Fruit fly (Drosophila melanogaster) whole organism, embryonic: Measurements from ENCODE around the gene Mettl2.

Experiments
- CG34224 ChIP-seq: fragments of 200-800 bp; sonication (Bioruptor generic); IDR thresholded peaks from 3 replicates; pipeline ENCODE4 v1.3.6; 2022; ENCODE audit warnings: missing biosample characterization, missing genetic modification characterization; ENCODE audit not compliant: partially characterized antibody
- CrebB ChIP-seq: fragments of 200-800 bp; sonication (Bioruptor generic); optimal IDR thresholded peaks from 3 replicates; lab custom pipeline; 2018; ENCODE audit warnings: missing biosample characterization, mild to moderate bottlenecking, missing genetic modification characterization
- Gsc ChIP-seq: fragments of 200-800 bp; sonication (Bioruptor generic); IDR thresholded peaks from 2 replicates; pipeline ENCODE4 v1.3.6; 2022; ENCODE audit warnings: missing biosample characterization, missing genetic modification characterization
- Hsf ChIP-seq: fragments of 200-800 bp; sonication (Bioruptor generic); optimal IDR thresholded peaks from 3 replicates; lab custom pipeline; 2016; ENCODE audit warnings: missing biosample characterization, missing genetic modification characterization
- Meics ChIP-seq: fragments of 200-800 bp; sonication (Bioruptor generic); optimal IDR thresholded peaks from 2 replicates; lab custom pipeline; 2017; ENCODE audit warnings: missing biosample characterization, mild to moderate bottlenecking, missing genetic modification characterization
- Oli ChIP-seq: fragments of 200-800 bp; sonication (Bioruptor generic); optimal IDR thresholded peaks from 2 replicates; lab custom pipeline; 2018; ENCODE audit warnings: missing biosample characterization, mild to moderate bottlenecking, missing genetic modification characterization, moderate library complexity
- Side ChIP-seq: fragments of 200-800 bp; sonication (Bioruptor generic); optimal IDR thresholded peaks from 2 replicates; lab custom pipeline; 2016; ENCODE audit warnings: missing biosample characterization, missing genetic modification characterization
- Xrp1 ChIP-seq: fragments of 200-800 bp; sonication (Bioruptor generic); IDR thresholded peaks from 2 replicates; pipeline ENCODE4 v1.3.6; 2022; ENCODE audit warnings: missing biosample characterization, missing genetic modification characterization
- ase ChIP-seq: fragments of 200-800 bp; sonication (Bioruptor generic); IDR thresholded peaks from 3 replicates; pipeline ENCODE4 v1.3.6; 2022; ENCODE audit warnings: missing biosample characterization, missing genetic modification characterization
- insv ChIP-seq, 2 experiments: fragments of 200-800 bp; sonication (Bioruptor generic); optimal IDR thresholded peaks; 3 replicates each; lab custom pipeline; 2016 to 2018; ENCODE audit warnings: missing biosample characterization in 2 of 2, missing genetic modification characterization in 2 of 2
- sna ChIP-seq: fragments of 200-800 bp; sonication (Bioruptor generic); IDR thresholded peaks from 2 replicates; pipeline ENCODE4 v1.3.6; 2022; ENCODE audit warnings: missing biosample characterization, missing genetic modification characterization; ENCODE audit not compliant: partially characterized antibody
- ssp ChIP-seq: fragments of 200-800 bp; sonication (Bioruptor generic); IDR thresholded peaks from 2 replicates; pipeline ENCODE4 v1.3.6; 2022; ENCODE audit warnings: missing biosample characterization, missing genetic modification characterization

DNA sequence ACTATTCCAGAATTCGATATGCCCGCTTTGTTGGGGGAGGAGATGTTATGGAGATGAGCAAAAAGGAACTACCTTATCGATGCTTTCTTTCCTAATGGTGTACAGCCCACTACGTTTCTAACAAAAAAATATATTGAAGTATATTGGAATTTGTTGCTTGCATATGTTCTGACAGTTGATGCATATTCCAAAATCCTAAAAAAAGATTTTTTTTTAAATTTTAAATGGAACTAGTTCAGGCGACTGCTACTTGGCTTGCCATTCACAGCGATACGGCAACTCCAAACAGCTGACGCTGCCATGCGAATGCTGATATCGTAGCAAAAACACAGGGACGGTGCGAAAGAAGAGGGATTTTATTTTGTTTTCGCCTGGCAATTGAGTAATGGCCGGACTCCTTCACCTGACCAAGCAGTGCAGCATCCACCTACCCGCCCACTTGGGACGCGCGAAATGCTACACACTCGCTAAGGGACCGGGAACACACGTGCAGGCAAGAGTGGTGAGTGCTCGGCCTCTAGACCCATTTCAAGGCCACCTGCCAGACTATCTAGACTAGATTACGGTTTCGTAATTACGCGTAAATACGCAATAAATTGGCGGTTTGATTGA is 20.8 kb downstream of the Mettl2 start, which contains the start of the genes CG13926, ABCB7 and CG33230:
- no peak for TF ChIP-seq ssp (GFP tag; lab: Robert Waterston, UW)
- TF ChIP-seq Meics (GFP tag; lab: Kevin White, UChicago), result peak; percentile 45
- peak; percentile 40 for TF ChIP-seq Hsf (GFP tag; lab: Kevin White, UChicago)
- no peak for TF ChIP-seq ase
- TF ChIP-seq sna (GFP tag; lab: Robert Waterston, UW), result no peak
- TF ChIP-seq Oli, result no peak
- TF ChIP-seq CG34224 (GFP tag; lab: Robert Waterston, UW), result peak; percentile 66; the same call in 2 of the 3 replicates
- TF ChIP-seq Gsc, result no peak
- no peak for TF ChIP-seq insv (GFP tag; optimal IDR thresholded peaks at IDR 0.05; lab: Kevin White, UChicago)
- 0 out of 2 replicates have a peak, but pooled peaks have one; percentile 36 for TF ChIP-seq Xrp1
- no peak for TF ChIP-seq Side (GFP tag; lab: Kevin White, UChicago)
- TF ChIP-seq CrebB (tag; lab: Kevin White, UChicago), result no peak
